Worm (Caenorhabditis elegans) whole organism, mixed stage, embryonic: ENCODE data around the gene C16C10.13.

Source experiments
- M03D4.4 ChIP-seq: sonication (generic microtip); optimal IDR thresholded peaks from 2 replicates; lab custom pipeline; 2017; ENCODE audit warnings: mild to moderate bottlenecking, missing genetic modification characterization, missing compliant biosample characterization
- bed-3 ChIP-seq: fragments of 200-800 bp; sonication (Bioruptor generic); optimal IDR thresholded peaks from 3 replicates; lab custom pipeline; 2018; ENCODE audit warnings: mild to moderate bottlenecking, missing genetic modification characterization, moderate library complexity, missing compliant biosample characterization
- blmp-1 ChIP-seq: fragments of 150-350 bp; optimal IDR thresholded peaks from 2 replicates; lab custom pipeline; 2014; ENCODE audit warnings: missing biosample characterization, missing genetic modification characterization
- ceh-39 ChIP-seq: fragments of 150-350 bp; optimal IDR thresholded peaks from 2 replicates; lab custom pipeline; 2014; ENCODE audit warnings: missing biosample characterization, missing genetic modification characterization
- ceh-43 ChIP-seq: fragments of 200-800 bp; sonication (Bioruptor generic); optimal IDR thresholded peaks from 2 replicates; lab custom pipeline; 2018; ENCODE audit warnings: mild to moderate bottlenecking, missing genetic modification characterization, moderate library complexity, missing compliant biosample characterization
- ceh-83 ChIP-seq: fragments of 200-800 bp; sonication (Bioruptor generic); optimal IDR thresholded peaks from 2 replicates; lab custom pipeline; 2018; ENCODE audit warnings: mild to moderate bottlenecking, missing genetic modification characterization, missing compliant biosample characterization
- ces-1 ChIP-seq: fragments of 150-350 bp; optimal IDR thresholded peaks from 2 replicates; lab custom pipeline; 2014; ENCODE audit warnings: missing biosample characterization, missing genetic modification reagents, missing genetic modification characterization
- cnd-1 ChIP-seq: fragments of 200-800 bp; sonication (Bioruptor generic); optimal IDR thresholded peaks from 2 replicates; lab custom pipeline; 2018; ENCODE audit warnings: mild to moderate bottlenecking, missing genetic modification characterization, missing compliant biosample characterization
- drap-1 ChIP-seq: fragments of 200-800 bp; sonication (Bioruptor generic); optimal IDR thresholded peaks from 3 replicates; lab custom pipeline; 2018; ENCODE audit warnings: mild to moderate bottlenecking, missing genetic modification characterization, missing compliant biosample characterization
- elt-1 ChIP-seq: sonication (generic microtip); optimal IDR thresholded peaks from 2 replicates; lab custom pipeline; 2017; ENCODE audit warnings: missing genetic modification characterization, mild to moderate bottlenecking, missing compliant biosample characterization, antibody characterized with exemption, moderate library complexity, borderline replicate concordance; ENCODE audit not compliant: insufficient read depth
- elt-3 ChIP-seq: fragments of 150-350 bp; optimal IDR thresholded peaks from 2 replicates; lab custom pipeline; 2014; ENCODE audit warnings: missing biosample characterization, missing genetic modification characterization
- flh-1 ChIP-seq: fragments of 200-800 bp; sonication (Bioruptor generic); optimal IDR thresholded peaks from 2 replicates; lab custom pipeline; 2018; ENCODE audit warnings: mild to moderate bottlenecking, missing genetic modification characterization, moderate library complexity, missing compliant biosample characterization
- ham-2 ChIP-seq: fragments of 200-800 bp; sonication (Bioruptor generic); optimal IDR thresholded peaks from 2 replicates; lab custom pipeline; 2018; ENCODE audit warnings: mild to moderate bottlenecking, missing genetic modification characterization, missing compliant biosample characterization
- hlh-1 ChIP-seq: fragments of 150-350 bp; optimal IDR thresholded peaks from 2 replicates; lab custom pipeline; 2014; ENCODE audit warnings: missing biosample characterization, missing genetic modification reagents, missing genetic modification characterization
- lin-13 ChIP-seq: fragments of 150-350 bp; optimal IDR thresholded peaks from 2 replicates; lab custom pipeline; 2014; ENCODE audit warnings: missing biosample characterization, missing genetic modification characterization
- lin-32 ChIP-seq: fragments of 200-800 bp; sonication (Bioruptor generic); optimal IDR thresholded peaks from 2 replicates; lab custom pipeline; 2018; ENCODE audit warnings: mild to moderate bottlenecking, missing genetic modification characterization, missing compliant biosample characterization
- lsy-2 ChIP-seq: fragments of 150-350 bp; optimal IDR thresholded peaks from 2 replicates; lab custom pipeline; 2014; ENCODE audit warnings: missing biosample characterization, missing genetic modification characterization
- mab-5 ChIP-seq: fragments of 150-350 bp; optimal IDR thresholded peaks from 2 replicates; lab custom pipeline; 2014; ENCODE audit warnings: missing biosample characterization, missing genetic modification characterization
- mep-1 ChIP-seq: fragments of 150-350 bp; optimal IDR thresholded peaks from 2 replicates; lab custom pipeline; 2017; ENCODE audit warnings: missing biosample characterization, missing genetic modification reagents, missing genetic modification characterization, inconsistent platforms
- mls-2 ChIP-seq: sonication (generic microtip); optimal IDR thresholded peaks from 2 replicates; lab custom pipeline; 2016; ENCODE audit warnings: mild to moderate bottlenecking, missing genetic modification characterization, moderate library complexity, missing compliant biosample characterization
- nhr-12 ChIP-seq: fragments of 150-350 bp; optimal IDR thresholded peaks from 2 replicates; lab custom pipeline; 2014; ENCODE audit warnings: missing biosample characterization, missing genetic modification characterization
- nhr-2 ChIP-seq: fragments of 150-350 bp; optimal IDR thresholded peaks from 2 replicates; lab custom pipeline; 2014; ENCODE audit warnings: missing biosample characterization, missing genetic modification characterization
- nhr-237 ChIP-seq: fragments of 150-350 bp; optimal IDR thresholded peaks from 2 replicates; lab custom pipeline; 2014; ENCODE audit warnings: missing biosample characterization, missing genetic modification characterization
- nhr-28 ChIP-seq: fragments of 150-350 bp; optimal IDR thresholded peaks from 2 replicates; lab custom pipeline; 2014; ENCODE audit warnings: missing biosample characterization, missing genetic modification characterization
- nhr-76 ChIP-seq: sonication (generic microtip); optimal IDR thresholded peaks from 2 replicates; lab custom pipeline; 2017; ENCODE audit warnings: missing biosample characterization, missing genetic modification characterization
- pha-4 ChIP-seq: fragments of 150-350 bp; optimal IDR thresholded peaks from 2 replicates; lab custom pipeline; 2018; ENCODE audit warnings: missing biosample characterization, missing genetic modification reagents, missing genetic modification characterization
- sem-2 ChIP-seq: fragments of 200-800 bp; sonication (Bioruptor generic); optimal IDR thresholded peaks from 2 replicates; lab custom pipeline; 2018; ENCODE audit warnings: mild to moderate bottlenecking, missing genetic modification characterization, missing compliant biosample characterization
- snpc-4 ChIP-seq: fragments of 150-350 bp; optimal IDR thresholded peaks from 2 replicates; lab custom pipeline; 2014; ENCODE audit warnings: missing biosample characterization, missing genetic modification characterization
- sptf-1 ChIP-seq: sonication (generic microtip); optimal IDR thresholded peaks from 2 replicates; lab custom pipeline; 2017; ENCODE audit warnings: mild to moderate bottlenecking, missing genetic modification characterization, moderate library complexity, missing compliant biosample characterization
- tbx-8 ChIP-seq: fragments of 200-800 bp; sonication (Bioruptor generic); optimal IDR thresholded peaks from 2 replicates; lab custom pipeline; 2018; ENCODE audit warnings: mild to moderate bottlenecking, missing genetic modification characterization, moderate library complexity, missing compliant biosample characterization
- unc-120 ChIP-seq: sonication (generic microtip); optimal IDR thresholded peaks from 2 replicates; lab custom pipeline; 2017; ENCODE audit warnings: missing genetic modification characterization, missing compliant biosample characterization; ENCODE audit not compliant: poor library complexity, severe bottlenecking
- unc-39 ChIP-seq: fragments of 150-350 bp; optimal IDR thresholded peaks from 2 replicates; lab custom pipeline; 2014; ENCODE audit warnings: missing biosample characterization, missing genetic modification characterization
- unc-62 ChIP-seq: fragments of 150-350 bp; optimal IDR thresholded peaks from 2 replicates; lab custom pipeline; 2014; ENCODE audit warnings: missing biosample characterization, missing genetic modification reagents, missing genetic modification characterization
- zip-8 ChIP-seq: fragments of 150-350 bp; optimal IDR thresholded peaks from 2 replicates; lab custom pipeline; 2014; ENCODE audit warnings: missing biosample characterization, missing genetic modification characterization
- ztf-11 ChIP-seq: fragments of 150-350 bp; optimal IDR thresholded peaks from 2 replicates; lab custom pipeline; 2014; ENCODE audit warnings: missing biosample characterization, missing genetic modification characterization

Gene C16C10.13

DNA sequence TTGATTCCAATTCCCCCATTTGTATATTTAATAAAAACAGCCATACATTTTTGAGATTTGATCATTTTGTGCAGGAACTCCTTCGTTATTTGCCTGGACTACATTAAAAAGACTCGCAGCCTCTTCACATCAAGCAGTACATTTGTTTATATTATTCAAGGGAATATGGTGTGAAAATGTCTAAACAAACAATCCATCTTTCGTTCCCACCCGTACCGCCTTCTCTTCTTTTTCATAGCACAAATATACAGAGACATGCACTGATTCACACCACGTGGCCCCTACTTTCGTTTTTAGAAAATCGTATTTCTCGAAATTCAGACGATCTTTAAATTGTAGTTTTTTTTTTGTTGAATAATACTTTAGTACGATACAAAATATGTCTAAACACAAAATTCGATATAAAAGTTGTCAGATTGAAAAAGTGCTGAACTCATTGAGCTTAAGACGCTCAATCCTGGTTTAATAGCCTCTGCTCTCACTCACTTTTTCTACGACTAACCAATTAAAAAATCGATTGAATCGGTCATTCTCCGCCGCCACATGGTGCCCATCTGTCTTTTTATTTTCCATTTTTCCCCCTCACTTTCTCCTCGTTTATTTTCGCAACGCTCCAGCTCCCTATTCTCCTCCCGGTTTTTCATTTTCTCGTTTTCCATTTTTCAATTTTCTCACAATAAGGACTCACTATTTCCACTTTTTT is 19.2 kb downstream of the C16C10.13 start:
- no peak for TF ChIP-seq tbx-8 (GFP tag; lab: Kevin White, UChicago)
- TF ChIP-seq drap-1 (GFP tag; lab: Kevin White, UChicago): no peak
- peak; percentile 20 for TF ChIP-seq mab-5 (tag; lab: Kevin White, UChicago)
- no peak for TF ChIP-seq pha-4 (tag; lab: Kevin White, UChicago)
- TF ChIP-seq flh-1: no peak
- TF ChIP-seq nhr-12 (tag; lab: Kevin White, UChicago): no peak
- TF ChIP-seq bed-3: no peak
- no peak for TF ChIP-seq ceh-39
- TF ChIP-seq lin-32 (GFP tag; lab: Kevin White, UChicago): peak; percentile 50
- no peak for TF ChIP-seq lsy-2 (tag; lab: Kevin White, UChicago)
- no peak for TF ChIP-seq ztf-11 (tag; lab: Kevin White, UChicago)
- TF ChIP-seq ces-1 (GFP tag; lab: Kevin White, UChicago): peak; percentile 35
- no peak for TF ChIP-seq zip-8 (tag; lab: Kevin White, UChicago)
- no peak for TF ChIP-seq unc-120 (tag; lab: Kevin White, UChicago)
- no peak for TF ChIP-seq snpc-4 (tag; lab: Kevin White, UChicago)
- TF ChIP-seq elt-3 (tag; lab: Kevin White, UChicago): no peak
- TF ChIP-seq sem-2 (GFP tag; lab: Kevin White, UChicago): no peak
- TF ChIP-seq mls-2 (tag; lab: Kevin White, UChicago): no peak
- TF ChIP-seq cnd-1 (tag; lab: Kevin White, UChicago): peak; percentile 3
- no peak for TF ChIP-seq elt-1 (tag; lab: Kevin White, UChicago)
- TF ChIP-seq nhr-2 (tag; lab: Kevin White, UChicago): no peak
- TF ChIP-seq nhr-237 (tag; lab: Kevin White, UChicago): no peak
- no peak for TF ChIP-seq nhr-76
- TF ChIP-seq mep-1 (tag; lab: Kevin White, UChicago): no peak
- TF ChIP-seq unc-39 (tag; lab: Kevin White, UChicago): no peak
- no peak for TF ChIP-seq lin-13
- no peak for TF ChIP-seq sptf-1 (tag; lab: Kevin White, UChicago)
- TF ChIP-seq unc-62 (GFP tag; lab: Kevin White, UChicago): no peak
- TF ChIP-seq M03D4.4 (tag; lab: Kevin White, UChicago): no peak

- no peak for TF ChIP-seq elt-1 (tag; lab: Kevin White, UChicago)
- TF ChIP-seq lsy-2 (tag; lab: Kevin White, UChicago): peak; percentile 50
- TF ChIP-seq ceh-39: peak; percentile 22
- no peak for TF ChIP-seq nhr-76
- no peak for TF ChIP-seq elt-3 (tag; lab: Kevin White, UChicago)
- no peak for TF ChIP-seq snpc-4 (tag; lab: Kevin White, UChicago)
- no peak for TF ChIP-seq drap-1 (GFP tag; lab: Kevin White, UChicago)
- TF ChIP-seq unc-120 (tag; lab: Kevin White, UChicago): peak; percentile 88
- TF ChIP-seq hlh-1 (tag; lab: Kevin White, UChicago): no peak
- no peak for TF ChIP-seq blmp-1 (tag; lab: Kevin White, UChicago)
- TF ChIP-seq nhr-237 (tag; lab: Kevin White, UChicago): peak; percentile 5
- no peak for TF ChIP-seq nhr-12 (tag; lab: Kevin White, UChicago)
- no peak for TF ChIP-seq flh-1
- peak; percentile 37 for TF ChIP-seq mep-1 (tag; lab: Kevin White, UChicago)
- no peak for TF ChIP-seq zip-8 (tag; lab: Kevin White, UChicago)
- TF ChIP-seq unc-62 (GFP tag; lab: Kevin White, UChicago): no peak
- TF ChIP-seq sem-2 (GFP tag; lab: Kevin White, UChicago): no peak
- no peak for TF ChIP-seq nhr-2 (tag; lab: Kevin White, UChicago)
- no peak for TF ChIP-seq cnd-1 (tag; lab: Kevin White, UChicago)
- no peak for TF ChIP-seq lin-13
- TF ChIP-seq ceh-83: no peak
- no peak for TF ChIP-seq tbx-8 (GFP tag; lab: Kevin White, UChicago)
- TF ChIP-seq nhr-28 (tag; lab: Kevin White, UChicago): no peak
- no peak for TF ChIP-seq unc-39 (tag; lab: Kevin White, UChicago)
- no peak for TF ChIP-seq ztf-11 (tag; lab: Kevin White, UChicago)
- TF ChIP-seq bed-3: no peak
- peak; percentile 4 for TF ChIP-seq mls-2 (tag; lab: Kevin White, UChicago)
- TF ChIP-seq ces-1 (GFP tag; lab: Kevin White, UChicago): peak; percentile 15
- TF ChIP-seq ceh-43 (GFP tag; lab: Kevin White, UChicago): no peak
- TF ChIP-seq pha-4 (tag; lab: Kevin White, UChicago): no peak
- no peak for TF ChIP-seq lin-32 (GFP tag; lab: Kevin White, UChicago)
- TF ChIP-seq M03D4.4 (tag; lab: Kevin White, UChicago): no peak
- TF ChIP-seq mab-5 (tag; lab: Kevin White, UChicago): no peak
- TF ChIP-seq sptf-1 (tag; lab: Kevin White, UChicago): no peak
- no peak for TF ChIP-seq ham-2 (GFP tag; lab: Kevin White, UChicago)
These were observed 20.2 kb downstream of the C16C10.13 start for ce11 chrIII:4196301-4196987.
